Worm (Caenorhabditis elegans): ENCODE measurements around the gene osm-6.

DNA sequence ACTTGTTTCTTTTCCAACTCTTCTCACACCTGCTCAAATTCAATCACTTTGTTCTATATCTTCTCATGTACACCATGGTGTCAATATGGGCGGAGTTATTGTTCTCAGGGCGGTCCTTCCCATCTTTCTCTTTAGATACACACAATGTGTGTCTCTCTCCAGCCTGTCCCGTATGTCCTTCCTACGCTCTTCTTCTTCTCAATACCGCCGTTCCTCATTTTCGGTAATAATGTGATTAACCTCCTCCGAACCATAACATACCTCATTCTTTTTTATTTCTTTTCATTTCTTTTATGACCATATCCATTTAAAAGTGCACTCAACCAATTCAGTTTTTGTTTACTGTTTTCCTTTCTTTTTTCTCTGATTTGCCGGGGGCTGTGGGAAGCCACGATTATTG lies 28.4 kb upstream of the osm-6 start:
- no peak for TF ChIP-seq snpc-4 (tag; optimal IDR thresholded peaks at IDR 0.05)
- TF ChIP-seq ama-1 (optimal IDR thresholded peaks at IDR 0.05), result no peak
- no peak for TF ChIP-seq elt-3 (tag; optimal IDR thresholded peaks at IDR 0.05)
- no peak for TF ChIP-seq hmg-11 (tag; optimal IDR thresholded peaks at IDR 0.05)
- TF ChIP-seq ceh-82 (tag; optimal IDR thresholded peaks at IDR 0.05), result no peak
- no peak for TF ChIP-seq ztf-11 (tag; optimal IDR thresholded peaks at IDR 0.05)
- no peak for TF ChIP-seq unc-39 (tag; optimal IDR thresholded peaks at IDR 0.05)
- TF ChIP-seq aly-2 (tag; optimal IDR thresholded peaks at IDR 0.05), result no peak
- no peak for TF ChIP-seq fos-1 (tag; optimal IDR thresholded peaks at IDR 0.05)
- TF ChIP-seq elt-1 (tag; optimal IDR thresholded peaks at IDR 0.05), result no peak
- TF ChIP-seq skn-1 (tag; optimal IDR thresholded peaks at IDR 0.05), result no peak
- no peak for TF ChIP-seq unc-62 (GFP tag; optimal IDR thresholded peaks at IDR 0.05)
- no peak for TF ChIP-seq nhr-237 (tag; optimal IDR thresholded peaks at IDR 0.05)
- no peak for TF ChIP-seq sea-2 (GFP tag; optimal IDR thresholded peaks at IDR 0.05)
